Fruit fly (Drosophila melanogaster) whole organism, wandering third instar larva: Measurements from ENCODE around the gene AP-1sigma.
A peak's percentile ranks its signal among the peaks of the same experiment; 100 is the strongest.

Experiments used
- Abd-B ChIP-seq: fragments of >200 bp; optimal IDR thresholded peaks from 2 replicates; lab custom pipeline; 2017; ENCODE audit warnings: missing biosample characterization, missing genetic modification characterization
- CG32264 ChIP-seq: fragments of 200-800 bp; sonication (Bioruptor generic); optimal IDR thresholded peaks from 2 replicates; lab custom pipeline; 2016; ENCODE audit warnings: missing biosample characterization, missing genetic modification characterization
- CrebA ChIP-seq: fragments of 200-800 bp; sonication (Bioruptor generic); optimal IDR thresholded peaks from 2 replicates; lab custom pipeline; 2016; ENCODE audit warnings: missing biosample characterization, mild to moderate bottlenecking, missing genetic modification characterization, borderline replicate concordance
- Hr78 ChIP-seq: fragments of >200 bp; optimal IDR thresholded peaks from 2 replicates; lab custom pipeline; 2017; ENCODE audit warnings: missing biosample characterization, missing genetic modification characterization
- Hr83 ChIP-seq: fragments of 200-300 bp; sonication (Bioruptor generic); optimal IDR thresholded peaks from 2 replicates; lab custom pipeline; 2016; ENCODE audit warnings: missing biosample characterization, mild to moderate bottlenecking, missing genetic modification characterization, moderate library complexity; ENCODE audit not compliant: poor library complexity, severe bottlenecking
- N ChIP-seq: fragments of >200 bp; optimal IDR thresholded peaks from 2 replicates; lab custom pipeline; 2018; ENCODE audit warnings: missing biosample characterization, missing external identifiers, missing genetic modification characterization
- Sp1 ChIP-seq: fragments of 200-800 bp; sonication (Bioruptor generic); optimal IDR thresholded peaks from 3 replicates; lab custom pipeline; 2019; ENCODE audit warnings: missing biosample characterization, mild to moderate bottlenecking, missing genetic modification characterization, moderate library complexity
- brk ChIP-seq: fragments of 200-800 bp; sonication (Bioruptor generic); optimal IDR thresholded peaks from 2 replicates; lab custom pipeline; 2016; ENCODE audit warnings: missing biosample characterization, mild to moderate bottlenecking, missing genetic modification characterization
- dmrt93B ChIP-seq: fragments of 200-800 bp; sonication (Bioruptor generic); optimal IDR thresholded peaks from 2 replicates; lab custom pipeline; 2018; ENCODE audit warnings: missing biosample characterization, mild to moderate bottlenecking, missing genetic modification characterization
- fru ChIP-seq: fragments of 200-800 bp; sonication (Bioruptor generic); optimal IDR thresholded peaks from 3 replicates; lab custom pipeline; 2016; ENCODE audit warnings: missing biosample characterization, mild to moderate bottlenecking, missing genetic modification characterization
- h ChIP-seq: fragments of 200-800 bp; sonication (Bioruptor generic); optimal IDR thresholded peaks from 3 replicates; lab custom pipeline; 2016; ENCODE audit warnings: missing biosample characterization, mild to moderate bottlenecking, missing genetic modification characterization
- lola ChIP-seq: fragments of >200 bp; optimal IDR thresholded peaks from 2 replicates; lab custom pipeline; 2017; ENCODE audit warnings: missing biosample characterization, missing genetic modification characterization
- woc ChIP-seq: sonication (Bioruptor generic); optimal IDR thresholded peaks from 2 replicates; lab custom pipeline; 2016; ENCODE audit warnings: missing biosample characterization, mild to moderate bottlenecking, missing genetic modification characterization

- TF ChIP-seq h (GFP tag; lab: Kevin White, UChicago) (peak; percentile 38), brk (GFP tag; lab: Kevin White, UChicago) (no peak), Hr78 (GFP tag; lab: Kevin White, UChicago) (no peak), lola (GFP tag; lab: Kevin White, UChicago) (no peak), Sp1 (GFP tag; lab: Kevin White, UChicago) (no peak), Abd-B (GFP tag; lab: Kevin White, UChicago) (no peak), dmrt93B (GFP tag; lab: Kevin White, UChicago) (no peak), Hr83 (GFP tag; lab: Kevin White, UChicago) (no peak), fru (GFP tag; lab: Kevin White, UChicago) (no peak), N (GFP tag; lab: Kevin White, UChicago) (no peak), CrebA (GFP tag; lab: Kevin White, UChicago) (no peak), woc (GFP tag; lab: Kevin White, UChicago) (no peak), CG32264 (no peak)
Measured at dm6 chr3R:23921701-23922501, 36.5 kb upstream of the AP-1sigma start.
